Fruit fly (Drosophila melanogaster) S2 (cell line): ENCODE data around the gene CG12016.

Experiments used
- CG8478 ChIP-seq: fragments of >200 bp; optimal IDR thresholded peaks from 2 replicates; lab custom pipeline; 2018
- CTCF ChIP-seq, 2 experiments: fragments of >200 bp; optimal IDR thresholded peaks; 2 replicates each; lab custom pipeline; 2018

DNA sequence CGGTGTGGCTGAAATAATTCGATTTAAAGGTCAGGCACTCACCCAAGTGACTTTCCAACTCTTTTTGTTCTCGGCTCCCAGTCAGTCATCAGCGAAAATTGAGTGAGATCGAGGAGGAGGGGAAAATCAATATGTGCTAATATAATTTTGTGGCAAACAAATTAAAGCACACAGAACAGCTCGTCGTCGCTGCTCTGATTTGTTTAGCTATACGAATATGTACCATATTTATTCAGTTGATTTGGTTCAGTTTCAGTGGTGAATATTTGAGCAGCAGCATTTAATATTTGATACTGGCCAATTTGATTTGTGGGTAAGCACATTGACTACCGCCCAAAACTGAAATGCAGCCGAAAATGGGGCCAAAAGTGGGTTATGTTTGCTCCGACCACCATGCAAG lies 13.9 kb upstream of the CG12016 start:
- TF ChIP-seq CTCF (optimal IDR thresholded peaks at IDR 0.05; lab: Kevin White, UChicago): no peak
- no peak for TF ChIP-seq CG8478 (lab: Kevin White, UChicago)
